Worm (Caenorhabditis elegans) whole organism, midembryonic: Measurements from ENCODE around the gene eri-5.

ENCODE experiments used
- T22C8.4 ChIP-seq: fragments of 200-800 bp; sonication (Bioruptor generic); IDR thresholded peaks from 2 replicates; pipeline ENCODE4 v1.3.6; 2022; ENCODE audit warnings: missing genetic modification characterization, missing compliant biosample characterization
- cog-1 ChIP-seq: sonication (generic microtip); optimal IDR thresholded peaks from 2 replicates; lab custom pipeline; 2016; ENCODE audit warnings: missing genetic modification characterization, missing compliant biosample characterization
- med-1 ChIP-seq: sonication (generic microtip); optimal IDR thresholded peaks from 2 replicates; lab custom pipeline; 2017; ENCODE audit warnings: missing genetic modification characterization, mild to moderate bottlenecking, missing compliant biosample characterization, antibody characterized with exemption, missing genetic modification reagents; ENCODE audit not compliant: insufficient read depth
- tab-1 ChIP-seq: fragments of 200-800 bp; sonication (Bioruptor generic); IDR thresholded peaks from 2 replicates; pipeline ENCODE4 v1.3.6; 2022; ENCODE audit warnings: missing genetic modification characterization, missing compliant biosample characterization
- ztf-29 ChIP-seq: fragments of 200-800 bp; sonication (Bioruptor generic); IDR thresholded peaks from 2 replicates; pipeline ENCODE4 v1.3.6; 2022; ENCODE audit warnings: missing genetic modification reagents, missing genetic modification characterization, missing compliant biosample characterization

DNA sequence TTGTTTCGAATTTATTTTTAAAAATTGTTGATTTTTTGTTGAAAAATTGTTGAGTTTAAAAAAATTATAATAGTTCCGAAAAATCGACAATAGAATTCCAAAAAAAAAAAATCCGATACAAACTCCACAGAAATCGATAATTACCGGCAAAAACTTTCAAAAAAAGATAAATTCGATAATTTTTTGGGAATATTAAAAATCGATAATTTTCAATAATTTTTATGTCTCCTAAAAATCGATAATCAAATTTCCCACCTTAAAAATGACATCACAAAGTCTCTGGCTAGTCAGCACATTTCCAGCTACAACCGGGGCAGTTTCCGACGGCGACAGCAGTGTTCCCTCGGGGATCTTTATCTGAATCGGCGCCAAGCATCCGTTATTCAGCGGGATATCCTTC lies 10.0 kb downstream of the eri-5 start:
- TF ChIP-seq T22C8.4 (GFP tag; lab: Robert Waterston, UW): 0 out of 2 replicates have a peak, but pooled peaks have one; percentile 42
- TF ChIP-seq med-1 (GFP tag; lab: Kevin White, UChicago): no peak
- no peak for TF ChIP-seq cog-1 (tag; lab: Kevin White, UChicago)
- no peak for TF ChIP-seq tab-1 (GFP tag; lab: Robert Waterston, UW)
- TF ChIP-seq ztf-29 (GFP tag; lab: Robert Waterston, UW): no peak
